Worm (Caenorhabditis elegans) whole organism, L1 larva: ENCODE measurements around the gene F13E6.1.

ENCODE experiments used
- ceh-8 ChIP-seq: fragments of 200-800 bp; sonication (Bioruptor generic); optimal IDR thresholded peaks from 2 replicates; lab custom pipeline; 2018; ENCODE audit warnings: mild to moderate bottlenecking, missing genetic modification characterization, moderate library complexity, missing compliant biosample characterization
- dsc-1 ChIP-seq: sonication (generic microtip); optimal IDR thresholded peaks from 2 replicates; lab custom pipeline; 2016; ENCODE audit warnings: mild to moderate bottlenecking, missing genetic modification characterization, missing compliant biosample characterization
- jun-1 ChIP-seq: fragments of 150-350 bp; optimal IDR thresholded peaks from 2 replicates; lab custom pipeline; 2014; ENCODE audit warnings: missing biosample characterization, missing genetic modification reagents, missing genetic modification characterization
- nhr-11 ChIP-seq: fragments of 150-350 bp; optimal IDR thresholded peaks from 2 replicates; lab custom pipeline; 2014; ENCODE audit warnings: missing biosample characterization, missing genetic modification characterization
- nhr-237 ChIP-seq: fragments of 150-350 bp; optimal IDR thresholded peaks from 2 replicates; lab custom pipeline; 2014; ENCODE audit warnings: missing biosample characterization, missing genetic modification characterization
- pqm-1 ChIP-seq: sonication (generic microtip); optimal IDR thresholded peaks from 3 replicates; lab custom pipeline; 2017; ENCODE audit warnings: missing biosample characterization, missing genetic modification characterization
- skn-1 ChIP-seq: fragments of 150-350 bp; optimal IDR thresholded peaks from 2 replicates; lab custom pipeline; 2014; ENCODE audit warnings: missing biosample characterization, missing genetic modification characterization
- snpc-4 ChIP-seq: fragments of 150-350 bp; optimal IDR thresholded peaks from 2 replicates; lab custom pipeline; 2014; ENCODE audit warnings: missing biosample characterization, missing genetic modification characterization
- unc-130 ChIP-seq: fragments of 150-350 bp; optimal IDR thresholded peaks from 2 replicates; lab custom pipeline; 2017; ENCODE audit warnings: missing biosample characterization, missing genetic modification characterization, inconsistent platforms

DNA sequence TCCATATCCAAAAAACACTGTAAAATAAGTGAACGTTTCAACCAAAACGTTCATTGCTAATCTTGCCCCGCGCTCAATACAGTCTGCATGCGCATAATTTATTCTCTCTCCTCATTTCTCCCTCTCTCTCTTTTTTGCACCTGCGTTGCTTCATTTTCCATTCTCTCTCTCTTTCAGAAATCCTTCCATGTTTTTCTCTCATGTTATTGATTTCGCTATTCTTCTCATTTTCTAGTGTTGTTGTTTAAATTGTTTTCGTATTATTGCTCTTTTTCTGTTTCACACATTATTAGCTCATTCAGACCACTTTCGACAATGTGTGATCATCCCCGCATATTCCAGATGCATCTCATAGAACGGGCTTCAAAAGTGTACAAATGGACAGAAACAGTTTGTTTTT, 4.8 kb upstream of the F13E6.1 start, which contains the start of gene phf-31:
- TF ChIP-seq unc-130 (tag; lab: Kevin White, UChicago), result no peak
- no peak for TF ChIP-seq ceh-8
- no peak for TF ChIP-seq jun-1 (tag; lab: Kevin White, UChicago)
- TF ChIP-seq skn-1, result no peak
- no peak for TF ChIP-seq nhr-237 (tag; lab: Kevin White, UChicago)
- TF ChIP-seq nhr-11 (tag; lab: Kevin White, UChicago), result no peak
- no peak for TF ChIP-seq dsc-1 (tag; lab: Kevin White, UChicago)
- no peak for TF ChIP-seq snpc-4
- TF ChIP-seq pqm-1 (tag; lab: Kevin White, UChicago), result no peak
